Worm (Caenorhabditis elegans) whole organism, L1 larva: ENCODE results near the gene dgk-4.

ENCODE experiments used
- C16A3.4 ChIP-seq: fragments of 150-350 bp; optimal IDR thresholded peaks from 2 replicates; lab custom pipeline; 2014; ENCODE audit warnings: missing biosample characterization, missing genetic modification characterization
- alr-1 ChIP-seq: fragments of 200-800 bp; sonication (Bioruptor generic); optimal IDR thresholded peaks from 2 replicates; lab custom pipeline; 2018; ENCODE audit warnings: borderline replicate concordance, mild to moderate bottlenecking, missing genetic modification characterization, missing compliant biosample characterization
- blmp-1 ChIP-seq: fragments of 150-350 bp; optimal IDR thresholded peaks from 2 replicates; lab custom pipeline; 2014; ENCODE audit warnings: missing biosample characterization, missing genetic modification characterization
- ceh-82 ChIP-seq, 3 experiments: fragments of 150-350 bp in 1 of 3; sonication (generic microtip) in 2 of 3; optimal IDR thresholded peaks; 2 replicates each; lab custom pipeline; 2014 to 2017; ENCODE audit warnings: missing biosample characterization in 3 of 3, missing genetic modification characterization in 3 of 3
- ceh-88 ChIP-seq: fragments of 200-800 bp; sonication (Bioruptor generic); IDR thresholded peaks from 2 replicates; pipeline ENCODE4 v1.3.6; 2022; ENCODE audit warnings: missing genetic modification characterization, missing compliant biosample characterization
- dpl-1 ChIP-seq, 3 experiments: fragments of 150-350 bp in 2 of 3; sonication (generic microtip) in 1 of 3; optimal IDR thresholded peaks; 2 replicates each; lab custom pipeline; 2014 to 2017; ENCODE audit warnings: missing biosample characterization in 3 of 3, missing genetic modification characterization in 3 of 3, missing genetic modification reagents in 3 of 3
- dsc-1 ChIP-seq: sonication (generic microtip); optimal IDR thresholded peaks from 2 replicates; lab custom pipeline; 2016; ENCODE audit warnings: mild to moderate bottlenecking, missing genetic modification characterization, missing compliant biosample characterization
- efl-1 ChIP-seq, 4 experiments: fragments of 150-350 bp; optimal IDR thresholded peaks in 3 of 4; peaks in 1 of 4; 1 replicate in 1 of 4; 2 replicates in 3 of 4; lab custom pipeline; 2014; ENCODE audit warnings: missing biosample characterization in 2 of 4, missing genetic modification characterization in 2 of 4, missing genetic modification reagents in 2 of 4
- efl-3 ChIP-seq: fragments of 200-800 bp; sonication (Bioruptor generic); optimal IDR thresholded peaks from 2 replicates; lab custom pipeline; 2018; ENCODE audit warnings: mild to moderate bottlenecking, missing genetic modification characterization, missing compliant biosample characterization
- egl-27 ChIP-seq, 2 experiments: fragments of 150-350 bp in 1 of 2; sonication (generic microtip); optimal IDR thresholded peaks; 3 replicates each; lab custom pipeline; 2017 to 2018; ENCODE audit warnings: missing biosample characterization in 2 of 2, missing genetic modification characterization in 2 of 2, missing genetic modification reagents in 2 of 2
- fkh-10 ChIP-seq: sonication (generic microtip); optimal IDR thresholded peaks from 2 replicates; lab custom pipeline; 2017; ENCODE audit warnings: missing biosample characterization, missing genetic modification reagents, missing genetic modification characterization
- fkh-8 ChIP-seq: sonication (generic microtip); optimal IDR thresholded peaks from 2 replicates; lab custom pipeline; 2016; ENCODE audit warnings: mild to moderate bottlenecking, missing genetic modification characterization, missing compliant biosample characterization
- fos-1 ChIP-seq: fragments of 150-350 bp; optimal IDR thresholded peaks from 2 replicates; lab custom pipeline; 2014; ENCODE audit warnings: missing biosample characterization, missing genetic modification characterization
- irx-1 ChIP-seq: sonication (generic microtip); optimal IDR thresholded peaks from 2 replicates; lab custom pipeline; 2016; ENCODE audit warnings: missing genetic modification characterization, missing compliant biosample characterization
- isw-1 ChIP-seq: fragments of 200-800 bp; sonication (Bioruptor generic); IDR thresholded peaks from 2 replicates; pipeline ENCODE4 v1.3.6; 2022; ENCODE audit warnings: missing genetic modification characterization, missing compliant biosample characterization
- lin-14 ChIP-seq: fragments of 200-800 bp; sonication (Bioruptor generic); optimal IDR thresholded peaks from 2 replicates; lab custom pipeline; 2018; ENCODE audit warnings: mild to moderate bottlenecking, missing genetic modification characterization, moderate library complexity, missing compliant biosample characterization
- lin-35 ChIP-seq, 2 experiments: fragments of 150-350 bp; optimal IDR thresholded peaks; 2 replicates each; lab custom pipeline; 2014; ENCODE audit warnings: missing biosample characterization in 2 of 2, missing genetic modification characterization in 2 of 2, missing genetic modification reagents in 2 of 2
- lin-39 ChIP-seq: fragments of 150-350 bp; optimal IDR thresholded peaks from 2 replicates; lab custom pipeline; 2014; ENCODE audit warnings: missing biosample characterization, missing genetic modification reagents, missing genetic modification characterization
- lir-3 ChIP-seq: sonication (generic microtip); optimal IDR thresholded peaks from 2 replicates; lab custom pipeline; 2016; ENCODE audit warnings: mild to moderate bottlenecking, missing genetic modification characterization, moderate library complexity, missing compliant biosample characterization; ENCODE audit not compliant: poor library complexity
- lsy-2 ChIP-seq, 2 experiments: fragments of 150-350 bp; optimal IDR thresholded peaks; 2 replicates each; lab custom pipeline; 2014; ENCODE audit warnings: missing biosample characterization in 2 of 2, missing genetic modification characterization in 2 of 2
- mdl-1 ChIP-seq, 2 experiments: fragments of 150-350 bp; optimal IDR thresholded peaks; 2 replicates each; lab custom pipeline; 2014 to 2017; ENCODE audit warnings: missing biosample characterization in 2 of 2, missing genetic modification characterization in 2 of 2, inconsistent platforms in 1 of 2
- mef-2 ChIP-seq: fragments of 150-350 bp; optimal IDR thresholded peaks from 2 replicates; lab custom pipeline; 2014; ENCODE audit warnings: missing biosample characterization, missing genetic modification characterization
- mep-1 ChIP-seq: fragments of 150-350 bp; optimal IDR thresholded peaks from 2 replicates; lab custom pipeline; 2014; ENCODE audit warnings: missing biosample characterization, missing genetic modification characterization
- nhr-19 ChIP-seq: fragments of 200-800 bp; sonication (Bioruptor generic); conservative IDR thresholded peaks from 2 replicates; pipeline ENCODE4 v1.3.6; 2022; ENCODE audit warnings: missing genetic modification characterization, missing compliant biosample characterization
- nhr-20 ChIP-seq: sonication (generic microtip); optimal IDR thresholded peaks from 2 replicates; lab custom pipeline; 2016; ENCODE audit warnings: mild to moderate bottlenecking, missing genetic modification characterization, missing compliant biosample characterization
- nhr-47 ChIP-seq: sonication (generic microtip); optimal IDR thresholded peaks from 2 replicates; lab custom pipeline; 2016; ENCODE audit warnings: mild to moderate bottlenecking, missing genetic modification characterization, moderate library complexity, missing compliant biosample characterization
- nhr-71 ChIP-seq: sonication (generic microtip); optimal IDR thresholded peaks from 2 replicates; lab custom pipeline; 2016; ENCODE audit warnings: mild to moderate bottlenecking, missing genetic modification characterization, moderate library complexity, missing compliant biosample characterization
- nhr-76 ChIP-seq: sonication (generic microtip); optimal IDR thresholded peaks from 2 replicates; lab custom pipeline; 2017; ENCODE audit warnings: missing biosample characterization, missing genetic modification characterization
- nhr-77 ChIP-seq: fragments of 150-350 bp; optimal IDR thresholded peaks from 2 replicates; lab custom pipeline; 2014; ENCODE audit warnings: missing biosample characterization, missing genetic modification characterization
- nhr-84 ChIP-seq: sonication (generic microtip); optimal IDR thresholded peaks from 2 replicates; lab custom pipeline; 2017; ENCODE audit warnings: missing biosample characterization, missing genetic modification characterization
- nhr-90 ChIP-seq: sonication (generic microtip); optimal IDR thresholded peaks from 2 replicates; lab custom pipeline; 2016; ENCODE audit warnings: mild to moderate bottlenecking, missing genetic modification characterization, missing compliant biosample characterization; ENCODE audit not compliant: poor library complexity
- pax-3 ChIP-seq: fragments of 200-800 bp; sonication (Bioruptor generic); optimal IDR thresholded peaks from 2 replicates; lab custom pipeline; 2018; ENCODE audit warnings: mild to moderate bottlenecking, missing genetic modification characterization, moderate library complexity, missing compliant biosample characterization
- pqm-1 ChIP-seq: sonication (generic microtip); optimal IDR thresholded peaks from 3 replicates; lab custom pipeline; 2017; ENCODE audit warnings: missing biosample characterization, missing genetic modification characterization
- rnt-1 ChIP-seq: sonication (generic microtip); optimal IDR thresholded peaks from 2 replicates; lab custom pipeline; 2016; ENCODE audit warnings: mild to moderate bottlenecking, missing genetic modification characterization, moderate library complexity, missing compliant biosample characterization
- snpc-4 ChIP-seq: fragments of 150-350 bp; optimal IDR thresholded peaks from 2 replicates; lab custom pipeline; 2014; ENCODE audit warnings: missing biosample characterization, missing genetic modification characterization
- snu-23 ChIP-seq: sonication (generic microtip); optimal IDR thresholded peaks from 2 replicates; lab custom pipeline; 2016; ENCODE audit warnings: missing genetic modification characterization, missing compliant biosample characterization
- swsn-7 ChIP-seq: sonication (generic microtip); optimal IDR thresholded peaks from 2 replicates; lab custom pipeline; 2016; ENCODE audit warnings: missing genetic modification characterization, missing compliant biosample characterization
- tbx-2 ChIP-seq: sonication (generic microtip); optimal IDR thresholded peaks from 2 replicates; lab custom pipeline; 2016; ENCODE audit warnings: missing genetic modification characterization, missing compliant biosample characterization
- tlp-1 ChIP-seq: fragments of 150-350 bp; optimal IDR thresholded peaks from 2 replicates; lab custom pipeline; 2014; ENCODE audit warnings: missing biosample characterization, missing genetic modification characterization
- unc-62 ChIP-seq: fragments of 150-350 bp; optimal IDR thresholded peaks from 2 replicates; lab custom pipeline; 2014; ENCODE audit warnings: missing biosample characterization, missing genetic modification reagents, missing genetic modification characterization
- unc-86 ChIP-seq: sonication (generic microtip); optimal IDR thresholded peaks from 2 replicates; lab custom pipeline; 2016; ENCODE audit warnings: missing genetic modification characterization, missing compliant biosample characterization
- unc-98 ChIP-seq: fragments of 200-800 bp; sonication (Bioruptor generic); IDR thresholded peaks from 2 replicates; pipeline ENCODE4 v1.3.6; 2022; ENCODE audit warnings: missing genetic modification characterization, missing compliant biosample characterization
- xbp-1 ChIP-seq: sonication (generic microtip); optimal IDR thresholded peaks from 2 replicates; lab custom pipeline; 2016; ENCODE audit warnings: missing genetic modification characterization, missing compliant biosample characterization
- ztf-11 ChIP-seq, 2 experiments: sonication (generic microtip); optimal IDR thresholded peaks; 2 replicates each; lab custom pipeline; 2016 to 2017; ENCODE audit warnings: missing genetic modification characterization in 2 of 2, missing biosample characterization in 1 of 2, missing compliant biosample characterization in 1 of 2

dgk-4 gene

DNA sequence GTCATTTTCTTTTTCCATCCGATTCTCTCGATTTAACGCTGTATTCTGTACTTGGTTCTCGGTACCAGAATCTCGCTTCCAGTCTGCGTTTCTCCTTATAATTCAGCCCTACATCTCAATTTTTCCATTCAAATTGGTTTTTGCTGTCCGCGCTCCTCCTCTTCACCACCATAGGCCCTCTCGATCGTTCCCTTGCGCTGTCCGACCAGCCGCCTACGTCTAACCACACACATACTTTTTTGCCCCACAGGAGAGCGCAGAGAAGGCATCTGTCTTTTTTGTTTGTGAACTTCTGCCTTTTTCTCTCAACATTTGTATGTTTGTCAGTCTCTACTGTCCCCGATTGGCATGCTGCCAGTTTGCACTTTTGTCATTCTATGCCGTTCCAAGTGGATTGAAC lies 3.8 kb upstream of the dgk-4 start, which contains the start of gene F42A9.11 (continued):
- TF ChIP-seq dpl-1 (GFP tag; optimal IDR thresholded peaks at IDR 0.05; lab: Kevin White, UChicago) (peak in 2 of 3 experiments; percentile 19), nhr-90 (tag; lab: Kevin White, UChicago) (peak; percentile 29), snu-23 (GFP tag; lab: Kevin White, UChicago) (peak; percentile 70), isw-1 (GFP tag; lab: Robert Waterston, UW) (no peak), alr-1 (tag; lab: Kevin White, UChicago) (no peak), nhr-47 (peak; percentile 32), mdl-1 (tag; optimal IDR thresholded peaks at IDR 0.05; lab: Kevin White, UChicago) (peak in 1 of 2 experiments; percentile 13)

DNA sequence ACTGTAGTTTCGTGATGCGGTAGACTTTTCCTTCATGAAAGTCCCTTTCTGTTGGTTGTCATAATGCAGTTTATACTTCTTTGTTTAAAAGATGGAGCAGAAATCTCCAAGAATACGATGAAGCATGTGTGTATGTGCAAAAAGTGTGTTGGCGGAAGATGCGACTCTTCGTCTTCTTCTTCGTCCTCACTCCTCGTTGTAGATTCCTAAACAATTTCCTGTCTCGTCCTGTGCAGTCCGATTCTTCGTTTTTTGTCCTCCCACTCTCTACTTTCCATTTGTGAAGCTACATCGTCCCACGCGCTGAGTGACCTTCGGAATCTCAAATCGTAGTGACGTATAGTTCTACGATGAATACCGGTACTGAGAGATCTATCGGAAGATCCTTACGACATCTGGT lies 2.9 kb upstream of the dgk-4 start:
- peak; percentile 55 for TF ChIP-seq lin-14 (GFP tag; lab: Kevin White, UChicago)
- peak; percentile 31 for TF ChIP-seq blmp-1 (tag; lab: Kevin White, UChicago)
- TF ChIP-seq pqm-1 (tag; lab: Kevin White, UChicago), result no peak
- no peak for TF ChIP-seq lir-3
- no peak for TF ChIP-seq nhr-84
- TF ChIP-seq C16A3.4 (tag; lab: Kevin White, UChicago), result no peak
- TF ChIP-seq fkh-10, result peak; percentile 58

DNA sequence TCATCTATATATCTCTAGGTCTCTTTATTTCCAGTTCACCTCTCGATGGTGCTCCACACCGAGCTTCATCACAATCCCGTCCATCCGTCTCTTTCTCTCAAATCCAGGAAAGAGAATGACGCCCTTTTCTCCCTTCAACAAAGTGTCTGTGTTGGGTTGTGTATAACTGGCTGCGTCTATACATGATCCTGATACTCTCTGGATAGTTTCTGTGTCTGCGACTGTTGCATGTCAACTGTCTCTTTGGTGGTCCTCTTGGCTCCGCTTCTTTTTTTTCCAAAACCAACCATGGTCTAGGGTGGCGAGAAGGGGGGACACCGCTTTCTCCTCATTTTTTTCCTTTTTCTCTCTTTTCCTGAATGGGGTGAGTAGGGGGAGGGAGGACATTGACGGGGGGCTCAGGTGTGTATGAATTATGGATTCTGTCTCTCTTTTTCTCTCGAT lies 1.5 kb upstream of the dgk-4 start:
- TF ChIP-seq nhr-47, result peak; percentile 53
- TF ChIP-seq nhr-19 (GFP tag; lab: Robert Waterston, UW), result peak; percentile 53
- peak; percentile 16 to 58 for TF ChIP-seq lsy-2 (tag; optimal IDR thresholded peaks at IDR 0.05; lab: Kevin White, UChicago)
- peak; percentile 74 for TF ChIP-seq nhr-71 (tag; lab: Kevin White, UChicago)
- TF ChIP-seq lin-35 (GFP tag; optimal IDR thresholded peaks at IDR 0.05; lab: Kevin White, UChicago), result peak in 1 of 2 experiments; percentile 7
- TF ChIP-seq snpc-4 (tag; lab: Kevin White, UChicago), result peak; percentile 15
- TF ChIP-seq rnt-1 (tag; lab: Kevin White, UChicago), result peak; percentile 39
- no peak for TF ChIP-seq ztf-11 (tag; optimal IDR thresholded peaks at IDR 0.05; lab: Kevin White, UChicago)
- TF ChIP-seq lin-14 (GFP tag; lab: Kevin White, UChicago), result peak; percentile 91
- TF ChIP-seq mep-1 (tag; lab: Kevin White, UChicago), result peak; percentile 45
- TF ChIP-seq xbp-1 (tag; lab: Kevin White, UChicago), result peak; percentile 39
- TF ChIP-seq unc-86 (tag; lab: Kevin White, UChicago), result peak; percentile 77
- peak; percentile 56 for TF ChIP-seq nhr-77 (tag; lab: Kevin White, UChicago)
- no peak for TF ChIP-seq tlp-1
- TF ChIP-seq ceh-82 (tag; optimal IDR thresholded peaks at IDR 0.05; lab: Kevin White, UChicago), result peak; percentile 42 to 60 (median 51)
- TF ChIP-seq egl-27 (tag; optimal IDR thresholded peaks at IDR 0.05; lab: Kevin White, UChicago), result peak in 1 of 2 experiments; percentile 8
- no peak for TF ChIP-seq unc-98 (GFP tag; lab: Robert Waterston, UW)
- no peak for TF ChIP-seq efl-3 (GFP tag; lab: Kevin White, UChicago)
- peak; percentile 74 for TF ChIP-seq tbx-2 (tag; lab: Kevin White, UChicago)
- peak; percentile 63 for TF ChIP-seq fkh-8
- peak; percentile 40 for TF ChIP-seq isw-1 (GFP tag; lab: Robert Waterston, UW)
- TF ChIP-seq swsn-7 (tag; lab: Kevin White, UChicago), result peak; percentile 67
- TF ChIP-seq fkh-10, result peak; percentile 71
- TF ChIP-seq alr-1 (tag; lab: Kevin White, UChicago), result no peak
- peak; percentile 57 for TF ChIP-seq dsc-1
- TF ChIP-seq pax-3 (tag; lab: Kevin White, UChicago), result no peak
- no peak for TF ChIP-seq unc-62 (GFP tag; lab: Kevin White, UChicago)
- peak; percentile 61 for TF ChIP-seq nhr-20 (tag; lab: Kevin White, UChicago)
- TF ChIP-seq C16A3.4 (tag; lab: Kevin White, UChicago), result peak; percentile 41
- peak; percentile 0 for TF ChIP-seq blmp-1 (tag; lab: Kevin White, UChicago)
- TF ChIP-seq lin-39 (tag; lab: Kevin White, UChicago), result no peak
- TF ChIP-seq ceh-88 (GFP tag; lab: Robert Waterston, UW), result peak; percentile 30; the same call in 1 of the 2 replicates
- TF ChIP-seq mdl-1 (tag; optimal IDR thresholded peaks at IDR 0.05; lab: Kevin White, UChicago), result peak in 1 of 2 experiments; percentile 44
- TF ChIP-seq dpl-1 (GFP tag; optimal IDR thresholded peaks at IDR 0.05; lab: Kevin White, UChicago), result peak in 1 of 3 experiments; percentile 4
- peak; percentile 38 for TF ChIP-seq mef-2 (tag; lab: Kevin White, UChicago)
- peak; percentile 50 for TF ChIP-seq irx-1 (tag; lab: Kevin White, UChicago)
- peak; percentile 75 for TF ChIP-seq snu-23 (GFP tag; lab: Kevin White, UChicago)
- no peak for TF ChIP-seq nhr-76 (tag; lab: Kevin White, UChicago)
- peak; percentile 38 for TF ChIP-seq fos-1 (tag; lab: Kevin White, UChicago)
- peak; percentile 48 to 60 for TF ChIP-seq efl-1 (optimal IDR thresholded peaks at IDR 0.05; lab: Kevin White, UChicago)
- peak; percentile 2 to 55 for TF ChIP-seq efl-1 (GFP tag; optimal IDR thresholded peaks at IDR 0.05 in 1 of 2; lab: Kevin White, UChicago)
